Worm (Caenorhabditis elegans) whole organism, L2 larva: Measurements from ENCODE around the gene C46C2.6.

ENCODE experiments used
- ZK546.5 ChIP-seq: sonication (generic microtip); optimal IDR thresholded peaks from 2 replicates; lab custom pipeline; 2017; ENCODE audit warnings: missing biosample characterization, missing genetic modification characterization
- alr-1 ChIP-seq: fragments of 150-350 bp; optimal IDR thresholded peaks from 2 replicates; lab custom pipeline; 2014; ENCODE audit warnings: missing biosample characterization, missing genetic modification characterization
- crh-2 ChIP-seq: sonication (generic microtip); optimal IDR thresholded peaks from 2 replicates; lab custom pipeline; 2017; ENCODE audit warnings: missing biosample characterization, missing genetic modification characterization
- dmd-4 ChIP-seq: sonication (generic microtip); optimal IDR thresholded peaks from 2 replicates; lab custom pipeline; 2017; ENCODE audit warnings: missing biosample characterization, missing genetic modification characterization
- egl-27 ChIP-seq: sonication (generic microtip); optimal IDR thresholded peaks from 3 replicates; lab custom pipeline; 2017; ENCODE audit warnings: missing biosample characterization, missing genetic modification reagents, missing genetic modification characterization
- elt-1 ChIP-seq: fragments of 150-350 bp; optimal IDR thresholded peaks from 2 replicates; lab custom pipeline; 2014; ENCODE audit warnings: missing biosample characterization, missing genetic modification characterization
- fos-1 ChIP-seq: fragments of 150-350 bp; optimal IDR thresholded peaks from 2 replicates; lab custom pipeline; 2014; ENCODE audit warnings: missing biosample characterization, missing genetic modification characterization
- lin-11 ChIP-seq: fragments of 150-350 bp; sonication (generic microtip); optimal IDR thresholded peaks from 2 replicates; lab custom pipeline; 2014; ENCODE audit warnings: missing biosample characterization, missing genetic modification characterization, inconsistent platforms, mixed read lengths
- lin-13 ChIP-seq: fragments of 150-350 bp; optimal IDR thresholded peaks from 2 replicates; lab custom pipeline; 2014; ENCODE audit warnings: missing biosample characterization, missing genetic modification reagents, missing genetic modification characterization
- lsy-2 ChIP-seq, 2 experiments: fragments of 150-350 bp in 1 of 2; sonication (generic microtip) in 1 of 2; optimal IDR thresholded peaks; 2 replicates each; lab custom pipeline; 2014 to 2017; ENCODE audit warnings: missing biosample characterization in 2 of 2, missing genetic modification characterization in 2 of 2
- mab-5 ChIP-seq: fragments of 150-350 bp; optimal IDR thresholded peaks from 2 replicates; lab custom pipeline; 2014; ENCODE audit warnings: missing biosample characterization, missing genetic modification characterization
- mbf-1 ChIP-seq: sonication (generic microtip); optimal IDR thresholded peaks from 2 replicates; lab custom pipeline; 2017; ENCODE audit warnings: missing biosample characterization, missing genetic modification characterization
- mdl-1 ChIP-seq, 2 experiments: fragments of 150-350 bp in 1 of 2; sonication (generic microtip) in 1 of 2; optimal IDR thresholded peaks; 2 replicates each; lab custom pipeline; 2017; ENCODE audit warnings: missing biosample characterization in 2 of 2, missing genetic modification characterization in 2 of 2
- nhr-10 ChIP-seq: sonication (generic microtip); optimal IDR thresholded peaks from 2 replicates; lab custom pipeline; 2017; ENCODE audit warnings: missing biosample characterization, missing genetic modification characterization
- nhr-11 ChIP-seq: fragments of 150-350 bp; optimal IDR thresholded peaks from 2 replicates; lab custom pipeline; 2014; ENCODE audit warnings: missing biosample characterization, missing genetic modification characterization
- nhr-21 ChIP-seq: fragments of 150-350 bp; optimal IDR thresholded peaks from 2 replicates; lab custom pipeline; 2014; ENCODE audit warnings: missing biosample characterization, missing genetic modification characterization
- nhr-23 ChIP-seq: fragments of 150-350 bp; optimal IDR thresholded peaks from 2 replicates; lab custom pipeline; 2014; ENCODE audit warnings: missing biosample characterization, missing genetic modification reagents, missing genetic modification characterization
- nhr-237 ChIP-seq: fragments of 150-350 bp; optimal IDR thresholded peaks from 2 replicates; lab custom pipeline; 2014; ENCODE audit warnings: missing biosample characterization, missing genetic modification characterization
- nhr-25 ChIP-seq: fragments of 150-350 bp; sonication (generic microtip); optimal IDR thresholded peaks from 3 replicates; lab custom pipeline; 2014; ENCODE audit warnings: missing biosample characterization, missing genetic modification characterization
- nhr-6 ChIP-seq: fragments of 150-350 bp; optimal IDR thresholded peaks from 2 replicates; lab custom pipeline; 2014; ENCODE audit warnings: missing biosample characterization, missing genetic modification characterization
- peb-1 ChIP-seq: fragments of 150-350 bp; optimal IDR thresholded peaks from 2 replicates; lab custom pipeline; 2014; ENCODE audit warnings: missing biosample characterization, missing genetic modification characterization
- sem-4 ChIP-seq: fragments of 150-350 bp; optimal IDR thresholded peaks from 2 replicates; lab custom pipeline; 2014; ENCODE audit warnings: missing biosample characterization, missing genetic modification reagents, missing genetic modification characterization
- skn-1 ChIP-seq: sonication (generic microtip); optimal IDR thresholded peaks from 2 replicates; lab custom pipeline; 2017; ENCODE audit warnings: missing biosample characterization, missing genetic modification characterization
- sma-3 ChIP-seq: sonication (generic microtip); optimal IDR thresholded peaks from 2 replicates; lab custom pipeline; 2016; ENCODE audit warnings: missing genetic modification reagents, missing genetic modification characterization, missing compliant biosample characterization
- sma-9 ChIP-seq, 2 experiments: fragments of 150-350 bp in 1 of 2; sonication (generic microtip) in 1 of 2; optimal IDR thresholded peaks; 2 replicates each; lab custom pipeline; 2014 to 2016; ENCODE audit warnings: missing genetic modification characterization in 2 of 2, mild to moderate bottlenecking in 1 of 2, missing biosample characterization in 1 of 2, missing compliant biosample characterization in 1 of 2, missing genetic modification reagents in 1 of 2, moderate library complexity in 1 of 2
- snpc-4 ChIP-seq: fragments of 150-350 bp; optimal IDR thresholded peaks from 2 replicates; lab custom pipeline; 2014; ENCODE audit warnings: missing biosample characterization, missing genetic modification characterization
- unc-55 ChIP-seq: fragments of 150-350 bp; sonication (generic microtip); optimal IDR thresholded peaks from 3 replicates; lab custom pipeline; 2014; ENCODE audit warnings: missing biosample characterization, missing genetic modification reagents, missing genetic modification characterization
- unc-62 ChIP-seq: fragments of 150-350 bp; optimal IDR thresholded peaks from 2 replicates; lab custom pipeline; 2014; ENCODE audit warnings: missing biosample characterization, missing genetic modification reagents, missing genetic modification characterization
- zag-1 ChIP-seq: fragments of 150-350 bp; optimal IDR thresholded peaks from 2 replicates; lab custom pipeline; 2014; ENCODE audit warnings: missing biosample characterization, missing genetic modification characterization
- ztf-11 ChIP-seq: sonication (generic microtip); optimal IDR thresholded peaks from 2 replicates; lab custom pipeline; 2017; ENCODE audit warnings: missing biosample characterization, missing genetic modification characterization
- ztf-4 ChIP-seq: fragments of 150-350 bp; optimal IDR thresholded peaks from 2 replicates; lab custom pipeline; 2014; ENCODE audit warnings: missing biosample characterization, missing genetic modification characterization

C46C2.6 gene

DNA sequence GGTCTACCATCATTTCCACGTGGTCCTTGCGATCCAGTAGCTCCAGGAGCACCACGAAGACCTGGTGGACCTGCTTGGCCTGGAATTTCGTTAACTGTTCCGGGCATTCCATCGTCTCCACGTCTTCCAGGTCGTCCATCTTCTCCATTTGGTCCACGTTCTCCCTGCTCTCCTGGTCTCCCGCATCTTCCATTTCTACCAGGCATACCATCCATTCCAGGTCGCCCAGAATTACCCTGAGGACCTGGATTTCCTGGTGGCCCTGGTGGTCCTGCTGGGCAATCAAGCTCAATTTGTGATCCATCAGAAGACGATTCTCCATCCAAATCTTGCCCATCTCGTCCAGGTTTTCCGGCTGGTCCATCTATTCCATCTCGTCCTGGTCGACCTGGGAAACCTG, 48.6 kb downstream of the C46C2.6 start:
- TF ChIP-seq sma-9 (GFP tag; optimal IDR thresholded peaks at IDR 0.05; lab: Kevin White, UChicago) (no peak), sma-9 (tag; optimal IDR thresholded peaks at IDR 0.05; lab: Kevin White, UChicago) (no peak), nhr-25 (tag; lab: Kevin White, UChicago) (no peak), elt-1 (tag; lab: Kevin White, UChicago) (no peak), nhr-237 (tag; lab: Kevin White, UChicago) (no peak), ZK546.5 (tag; lab: Kevin White, UChicago) (no peak), nhr-21 (tag; lab: Kevin White, UChicago) (no peak), lsy-2 (tag; optimal IDR thresholded peaks at IDR 0.05; lab: Kevin White, UChicago) (no peak), snpc-4 (tag; lab: Kevin White, UChicago) (no peak), egl-27 (tag; lab: Kevin White, UChicago) (no peak), crh-2 (tag; lab: Kevin White, UChicago) (no peak), nhr-10 (no peak), skn-1 (tag; lab: Kevin White, UChicago) (no peak), unc-62 (GFP tag; lab: Kevin White, UChicago) (no peak), ztf-11 (no peak), alr-1 (tag; lab: Kevin White, UChicago) (no peak), nhr-6 (tag; lab: Kevin White, UChicago) (no peak), ztf-4 (tag; lab: Kevin White, UChicago) (no peak)

DNA sequence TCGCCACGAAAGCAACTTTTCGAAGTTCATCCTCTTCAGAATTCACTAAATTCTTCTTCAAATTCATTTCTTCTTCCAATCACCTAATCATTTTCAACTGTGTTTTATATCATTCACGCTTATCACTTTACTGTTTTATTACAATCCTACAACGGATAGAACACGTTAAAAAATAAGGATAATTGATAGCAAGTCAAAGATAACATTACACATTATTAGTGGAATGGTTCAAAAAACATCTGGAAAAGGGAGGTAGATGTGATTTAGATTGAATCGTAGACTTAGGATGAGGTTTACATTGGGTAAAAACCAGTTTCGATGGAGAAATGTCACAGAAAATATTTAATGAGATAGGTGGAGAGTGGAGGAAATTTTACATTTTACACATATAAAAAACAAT, 49.5 kb downstream of the C46C2.6 start, which contains the start of gene col-120:
Gene col-120, minus strand, starts transcription at position 101 of the 400 bp plus-strand sequence.
- TF ChIP-seq lin-13 = no peak
- TF ChIP-seq lin-11 (tag; lab: Kevin White, UChicago) = no peak
- TF ChIP-seq mdl-1 (tag; optimal IDR thresholded peaks at IDR 0.05; lab: Kevin White, UChicago) = no peak
- no peak for TF ChIP-seq sma-3 (GFP tag; lab: Kevin White, UChicago)
- no peak for TF ChIP-seq nhr-237 (tag; lab: Kevin White, UChicago)
- TF ChIP-seq zag-1 (tag; lab: Kevin White, UChicago) = no peak
- TF ChIP-seq nhr-23 (tag; lab: Kevin White, UChicago) = no peak
- no peak for TF ChIP-seq mbf-1
- no peak for TF ChIP-seq peb-1 (tag; lab: Kevin White, UChicago)
- no peak for TF ChIP-seq mab-5 (tag; lab: Kevin White, UChicago)
- no peak for TF ChIP-seq nhr-11
- TF ChIP-seq egl-27 (tag; lab: Kevin White, UChicago) = no peak
- no peak for TF ChIP-seq dmd-4 (tag; lab: Kevin White, UChicago)

DNA sequence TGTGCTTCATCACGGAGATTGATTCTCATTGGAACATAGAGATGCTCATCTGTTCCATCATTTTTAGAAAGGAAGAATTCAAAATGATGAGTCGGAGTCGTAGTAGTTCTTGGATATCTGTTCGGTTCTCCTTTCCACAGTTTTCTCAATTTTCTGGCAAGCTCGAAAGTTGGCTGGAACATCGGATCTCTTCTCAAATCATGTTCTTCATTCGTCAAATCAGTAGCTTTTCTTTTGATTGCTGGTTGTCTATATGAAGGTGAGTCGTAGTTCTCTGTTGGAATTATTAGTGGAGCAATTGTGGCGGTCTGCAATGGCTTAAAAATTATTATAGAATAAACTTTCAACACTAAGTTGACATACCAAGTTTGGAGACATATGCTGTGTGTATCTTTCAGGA, 50.1 kb downstream of the C46C2.6 start:
- no peak for TF ChIP-seq fos-1 (tag; lab: Kevin White, UChicago)
- no peak for TF ChIP-seq unc-55 (GFP tag; lab: Kevin White, UChicago)
- TF ChIP-seq nhr-6 (tag; lab: Kevin White, UChicago) = no peak

DNA sequence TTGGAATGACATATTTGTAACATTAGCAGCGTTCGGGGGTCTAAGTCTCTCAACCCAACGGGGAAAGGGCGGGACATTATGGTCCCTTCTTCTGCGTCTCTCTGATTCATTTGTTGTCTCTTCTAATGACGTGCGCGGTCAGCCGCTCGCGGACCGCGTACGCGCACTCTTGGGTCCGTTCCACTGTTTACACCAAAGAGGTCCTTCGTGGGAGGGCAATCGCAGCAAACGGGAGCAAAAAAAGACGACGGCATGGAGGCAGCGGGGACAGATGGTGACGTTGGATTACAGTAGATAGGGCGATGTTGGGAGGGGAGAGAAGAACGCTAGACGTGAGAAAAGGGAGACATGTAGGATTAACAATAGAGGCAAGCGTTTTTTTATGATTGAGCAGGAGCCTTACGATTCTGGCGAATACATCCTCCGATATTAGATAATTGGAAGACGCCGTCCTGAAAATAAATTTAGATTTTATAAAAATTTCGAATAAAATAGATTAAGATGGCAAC, 51.6 kb downstream of the C46C2.6 start, which contains the start of gene flh-1:
Gene flh-1, minus strand, starts transcription at position 459 of the 509 bp plus-strand sequence.
- TF ChIP-seq egl-27 (tag; lab: Kevin White, UChicago) = no peak
- no peak for TF ChIP-seq nhr-25 (tag; lab: Kevin White, UChicago)
- TF ChIP-seq ztf-11 = no peak
- no peak for TF ChIP-seq sem-4 (tag; lab: Kevin White, UChicago)
- no peak for TF ChIP-seq zag-1 (tag; lab: Kevin White, UChicago)
- TF ChIP-seq elt-1 (tag; lab: Kevin White, UChicago) = no peak
